Worm (Caenorhabditis elegans) whole organism, late embryonic: ENCODE data around the gene calf-1.
"Not testable (repeated sequence)": the region's sequence is repeated elsewhere in the genome, so short reads cannot be mapped to it uniquely, and the experiment has no call there.

ENCODE experiments used
- F13H6.1 ChIP-seq: sonication (generic microtip); optimal IDR thresholded peaks from 2 replicates; lab custom pipeline; 2016; ENCODE audit warnings: missing genetic modification characterization, missing compliant biosample characterization
- K02D7.2 ChIP-seq: sonication (generic microtip); optimal IDR thresholded peaks from 2 replicates; lab custom pipeline; 2017; ENCODE audit warnings: mild to moderate bottlenecking, missing genetic modification characterization, missing compliant biosample characterization
- ama-1 ChIP-seq: fragments of 150-350 bp; optimal IDR thresholded peaks from 2 replicates; lab custom pipeline; 2014
- ceh-14 ChIP-seq: sonication (generic microtip); optimal IDR thresholded peaks from 2 replicates; lab custom pipeline; 2016; ENCODE audit warnings: missing genotype, missing genetic modification characterization, missing compliant biosample characterization
- ceh-19 ChIP-seq: fragments of 200-800 bp; sonication (Bioruptor generic); optimal IDR thresholded peaks from 2 replicates; lab custom pipeline; 2018; ENCODE audit warnings: mild to moderate bottlenecking, missing genetic modification characterization, missing compliant biosample characterization
- ceh-2 ChIP-seq: sonication (generic microtip); optimal IDR thresholded peaks from 2 replicates; lab custom pipeline; 2016; ENCODE audit warnings: missing genotype, missing genetic modification characterization, missing compliant biosample characterization
- ceh-22 ChIP-seq: sonication (generic microtip); optimal IDR thresholded peaks from 2 replicates; lab custom pipeline; 2017; ENCODE audit warnings: missing biosample characterization, missing genetic modification characterization
- ceh-24 ChIP-seq: sonication (generic microtip); optimal IDR thresholded peaks from 2 replicates; lab custom pipeline; 2016; ENCODE audit warnings: mild to moderate bottlenecking, missing genetic modification characterization, missing compliant biosample characterization
- ceh-31 ChIP-seq: sonication (generic microtip); optimal IDR thresholded peaks from 2 replicates; lab custom pipeline; 2016; ENCODE audit warnings: missing genetic modification characterization, missing compliant biosample characterization
- ceh-34 ChIP-seq: sonication (generic microtip); optimal IDR thresholded peaks from 2 replicates; lab custom pipeline; 2016; ENCODE audit warnings: mild to moderate bottlenecking, missing genetic modification characterization, missing compliant biosample characterization
- ceh-45 ChIP-seq: fragments of 200-800 bp; sonication (Bioruptor generic); IDR thresholded peaks from 2 replicates; pipeline ENCODE4 v1.3.6; 2022; ENCODE audit warnings: missing genetic modification reagents, missing genetic modification characterization, missing compliant biosample characterization
- ceh-6 ChIP-seq: fragments of 200-800 bp; sonication (Bioruptor generic); optimal IDR thresholded peaks from 2 replicates; lab custom pipeline; 2018; ENCODE audit warnings: mild to moderate bottlenecking, missing genetic modification characterization, missing compliant biosample characterization
- ceh-9 ChIP-seq: sonication (generic microtip); optimal IDR thresholded peaks from 2 replicates; lab custom pipeline; 2016; ENCODE audit warnings: mild to moderate bottlenecking, missing genetic modification characterization, inconsistent platforms, missing compliant biosample characterization
- dmd-4 ChIP-seq: sonication (generic microtip); optimal IDR thresholded peaks from 2 replicates; lab custom pipeline; 2016; ENCODE audit warnings: borderline replicate concordance, missing genetic modification characterization, missing compliant biosample characterization
- dve-1 ChIP-seq: sonication (generic microtip); optimal IDR thresholded peaks from 2 replicates; lab custom pipeline; 2017; ENCODE audit warnings: antibody characterized with exemption, mild to moderate bottlenecking, missing genetic modification characterization, missing compliant biosample characterization
- elt-2 ChIP-seq: sonication (generic microtip); optimal IDR thresholded peaks from 2 replicates; lab custom pipeline; 2016; ENCODE audit warnings: missing genetic modification reagents, missing genetic modification characterization, missing compliant biosample characterization
- eyg-1 ChIP-seq: sonication (generic microtip); optimal IDR thresholded peaks from 2 replicates; lab custom pipeline; 2016; ENCODE audit warnings: missing genotype, missing genetic modification characterization, missing compliant biosample characterization
- fkh-10 ChIP-seq: fragments of 150-350 bp; optimal IDR thresholded peaks from 2 replicates; lab custom pipeline; 2014; ENCODE audit warnings: missing biosample characterization, missing genetic modification reagents, missing genetic modification characterization
- fkh-6 ChIP-seq: sonication (generic microtip); optimal IDR thresholded peaks from 2 replicates; lab custom pipeline; 2016; ENCODE audit warnings: missing genetic modification characterization, missing compliant biosample characterization
- hlh-15 ChIP-seq: sonication (generic microtip); optimal IDR thresholded peaks from 2 replicates; lab custom pipeline; 2016; ENCODE audit warnings: missing genetic modification characterization, missing compliant biosample characterization
- hlh-6 ChIP-seq: sonication (generic microtip); optimal IDR thresholded peaks from 2 replicates; lab custom pipeline; 2016; ENCODE audit warnings: missing genotype, missing genetic modification characterization, missing compliant biosample characterization
- hlh-8 ChIP-seq: sonication (generic microtip); optimal IDR thresholded peaks from 2 replicates; lab custom pipeline; 2016; ENCODE audit warnings: missing genotype, missing genetic modification characterization, missing compliant biosample characterization
- lim-6 ChIP-seq: sonication (generic microtip); optimal IDR thresholded peaks from 2 replicates; lab custom pipeline; 2016; ENCODE audit warnings: missing genetic modification characterization, missing compliant biosample characterization
- mec-3 ChIP-seq: sonication (generic microtip); optimal IDR thresholded peaks from 2 replicates; lab custom pipeline; 2016; ENCODE audit warnings: borderline replicate concordance, missing genetic modification characterization, missing compliant biosample characterization
- nfya-1 ChIP-seq: sonication (generic microtip); optimal IDR thresholded peaks from 2 replicates; lab custom pipeline; 2017; ENCODE audit warnings: missing genetic modification characterization, mild to moderate bottlenecking, missing compliant biosample characterization, antibody characterized with exemption, moderate library complexity
- nhr-11 ChIP-seq: fragments of 150-350 bp; optimal IDR thresholded peaks from 2 replicates; lab custom pipeline; 2014; ENCODE audit warnings: missing biosample characterization, missing genetic modification characterization
- npax-4 ChIP-seq: sonication (generic microtip); optimal IDR thresholded peaks from 2 replicates; lab custom pipeline; 2016; ENCODE audit warnings: missing genetic modification characterization, missing compliant biosample characterization
- odd-2 ChIP-seq: sonication (generic microtip); optimal IDR thresholded peaks from 2 replicates; lab custom pipeline; 2017; ENCODE audit warnings: antibody characterized with exemption, mild to moderate bottlenecking, missing genetic modification characterization, missing compliant biosample characterization
- pag-3 ChIP-seq: sonication (generic microtip); optimal IDR thresholded peaks from 2 replicates; lab custom pipeline; 2016; ENCODE audit warnings: missing compliant biosample characterization, missing genetic modification characterization, borderline replicate concordance
- pha-2 ChIP-seq: sonication (generic microtip); optimal IDR thresholded peaks from 2 replicates; lab custom pipeline; 2017; ENCODE audit warnings: mild to moderate bottlenecking, missing genetic modification characterization, missing compliant biosample characterization
- ref-2 ChIP-seq: sonication (generic microtip); optimal IDR thresholded peaks from 2 replicates; lab custom pipeline; 2016; ENCODE audit warnings: missing genetic modification characterization, missing compliant biosample characterization
- sdc-2 ChIP-seq: sonication (generic microtip); optimal IDR thresholded peaks from 2 replicates; lab custom pipeline; 2016; ENCODE audit warnings: missing genotype, missing genetic modification characterization, missing compliant biosample characterization
- sox-4 ChIP-seq: sonication (generic microtip); optimal IDR thresholded peaks from 2 replicates; lab custom pipeline; 2017; ENCODE audit warnings: mild to moderate bottlenecking, missing genetic modification characterization, inconsistent platforms, missing compliant biosample characterization
- syd-9 ChIP-seq: sonication (generic microtip); optimal IDR thresholded peaks from 2 replicates; lab custom pipeline; 2016; ENCODE audit warnings: mild to moderate bottlenecking, missing genetic modification characterization, moderate library complexity, missing compliant biosample characterization
- tbx-2 ChIP-seq: sonication (generic microtip); optimal IDR thresholded peaks from 2 replicates; lab custom pipeline; 2016; ENCODE audit warnings: missing genetic modification characterization, missing compliant biosample characterization
- tbx-7 ChIP-seq: sonication (generic microtip); optimal IDR thresholded peaks from 2 replicates; lab custom pipeline; 2016; ENCODE audit warnings: missing genotype, missing genetic modification characterization, missing compliant biosample characterization
- unc-3 ChIP-seq, 2 experiments: fragments of 200-800 bp in 1 of 2; sonication (Bioruptor generic) in 1 of 2; sonication (generic microtip) in 1 of 2; conservative IDR thresholded peaks in 1 of 2; optimal IDR thresholded peaks in 1 of 2; 2 replicates each; pipeline versions ENCODE4 v1.3.6 to Lab custom; 2016 to 2022; ENCODE audit warnings: missing compliant biosample characterization in 2 of 2, missing genetic modification characterization in 2 of 2, missing genetic modification reagents in 1 of 2
- unc-42 ChIP-seq: sonication (generic microtip); optimal IDR thresholded peaks from 2 replicates; lab custom pipeline; 2016; ENCODE audit warnings: missing genotype, missing genetic modification characterization, missing compliant biosample characterization
- unc-55 ChIP-seq: sonication (generic microtip); optimal IDR thresholded peaks from 2 replicates; lab custom pipeline; 2017; ENCODE audit warnings: missing biosample characterization, missing genetic modification reagents, missing genetic modification characterization
- zip-5 ChIP-seq: sonication (generic microtip); optimal IDR thresholded peaks from 2 replicates; lab custom pipeline; 2016; ENCODE audit warnings: missing genetic modification characterization, missing compliant biosample characterization
- ztf-16 ChIP-seq: sonication (generic microtip); optimal IDR thresholded peaks from 2 replicates; lab custom pipeline; 2017; ENCODE audit warnings: missing genetic modification characterization, missing compliant biosample characterization

Gene calf-1

DNA sequence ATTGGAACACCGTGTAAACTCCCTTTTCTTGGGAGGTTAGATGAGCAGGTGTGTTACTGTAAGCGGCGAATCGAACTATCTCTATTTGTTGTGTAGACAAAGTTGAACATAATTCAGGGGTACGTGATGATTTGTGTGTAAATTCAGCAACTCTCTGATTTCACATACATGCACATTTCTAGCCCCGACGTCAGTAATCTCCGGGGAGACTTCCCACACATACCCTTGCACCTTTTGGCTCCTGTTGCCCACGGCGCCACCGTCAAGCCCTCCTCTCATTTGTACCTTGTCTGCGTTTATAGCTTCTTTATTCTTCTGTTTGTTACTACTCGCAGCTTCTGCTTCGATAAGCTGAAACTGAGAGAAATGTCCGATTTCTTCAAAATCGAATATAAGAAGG, 40.0 kb upstream of the calf-1 start, which contains the start of gene Y38H6C.25:
TSS of gene Y38H6C.25 (plus strand) at position 301 of the 400 bp plus-strand sequence.
- no peak for TF ChIP-seq ceh-24 (tag; lab: Kevin White, UChicago)
- no peak for TF ChIP-seq zip-5 (tag; lab: Kevin White, UChicago)
- no peak for TF ChIP-seq eyg-1 (tag; lab: Kevin White, UChicago)
- TF ChIP-seq tbx-7 (tag; lab: Kevin White, UChicago): no peak
- no peak for TF ChIP-seq ceh-34 (tag; lab: Kevin White, UChicago)
- no peak for TF ChIP-seq K02D7.2 (tag; lab: Kevin White, UChicago)
- no peak for TF ChIP-seq ceh-6 (GFP tag; lab: Kevin White, UChicago)
- TF ChIP-seq mec-3 (tag; lab: Kevin White, UChicago): no peak
- no peak for TF ChIP-seq ceh-9 (tag; lab: Kevin White, UChicago)

DNA sequence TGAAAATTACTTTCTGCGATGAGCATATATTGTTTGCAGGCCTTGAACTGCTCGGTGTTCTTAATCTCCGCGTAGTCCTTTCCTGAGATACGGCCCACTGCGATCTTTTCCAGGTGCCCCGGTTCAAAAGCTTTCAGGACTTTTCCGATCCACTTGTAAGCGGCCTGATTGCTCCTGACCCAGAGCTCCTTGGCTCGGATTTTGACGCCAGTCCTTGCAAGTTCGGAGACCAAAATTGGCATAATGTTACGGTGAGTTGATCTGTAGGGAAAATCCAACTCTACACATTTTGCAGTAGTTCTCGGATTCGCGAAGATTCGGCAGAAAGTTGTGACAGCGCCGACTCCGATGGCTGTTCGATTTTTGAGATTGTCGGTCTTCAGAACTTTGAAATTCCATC, 38.1 kb upstream of the calf-1 start:
- TF ChIP-seq ceh-6 (GFP tag; lab: Kevin White, UChicago) (no peak), mec-3 (tag; lab: Kevin White, UChicago) (no peak), eyg-1 (tag; lab: Kevin White, UChicago) (no peak), nfya-1 (tag; lab: Kevin White, UChicago) (no peak), odd-2 (tag; lab: Kevin White, UChicago) (no peak), hlh-15 (tag; lab: Kevin White, UChicago) (no peak), ceh-31 (no peak), ceh-45 (no peak), lim-6 (tag; lab: Kevin White, UChicago) (no peak), fkh-10 (GFP tag; lab: Kevin White, UChicago) (no peak), hlh-6 (tag; lab: Kevin White, UChicago) (no peak), nhr-11 (tag; lab: Kevin White, UChicago) (no peak), ceh-34 (tag; lab: Kevin White, UChicago) (no peak)

DNA sequence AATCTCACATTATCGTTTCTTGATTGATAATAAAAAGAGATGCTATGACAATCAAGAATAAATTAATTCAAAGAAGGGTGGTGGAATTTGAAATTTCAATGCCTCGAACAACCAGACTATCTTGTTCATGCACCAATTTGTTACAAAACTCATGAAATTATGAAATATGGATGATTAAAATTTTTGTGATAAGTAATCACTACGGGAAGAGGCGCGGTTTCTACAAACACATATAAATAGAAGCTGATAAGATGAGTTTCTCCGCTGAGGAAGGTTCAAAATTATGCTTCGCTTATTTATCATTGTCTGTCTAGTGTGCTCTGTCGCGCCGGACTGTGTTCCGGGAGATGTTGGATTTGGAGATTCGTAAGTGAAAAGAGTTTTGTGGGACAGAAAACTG, 35.6 kb upstream of the calf-1 start:
- TF ChIP-seq npax-4 (tag; lab: Kevin White, UChicago): no peak
- no peak for TF ChIP-seq sdc-2 (tag; lab: Kevin White, UChicago)
- TF ChIP-seq sox-4: no peak
- TF ChIP-seq dmd-4: no peak
- no peak for TF ChIP-seq ceh-34 (tag; lab: Kevin White, UChicago)
- no peak for TF ChIP-seq hlh-8
- TF ChIP-seq ceh-14: no peak
- no peak for TF ChIP-seq syd-9 (tag; lab: Kevin White, UChicago)
- TF ChIP-seq elt-2 (tag; lab: Kevin White, UChicago): no peak
- no peak for TF ChIP-seq tbx-2 (tag; lab: Kevin White, UChicago)
- TF ChIP-seq ceh-24 (tag; lab: Kevin White, UChicago): no peak
- TF ChIP-seq ceh-2 (tag; lab: Kevin White, UChicago): no peak
- TF ChIP-seq unc-42 (tag; lab: Kevin White, UChicago): no peak
- no peak for TF ChIP-seq K02D7.2 (tag; lab: Kevin White, UChicago)

ce11 chrV:20513661-20514060, 34.8 kb upstream of the calf-1 start, which contains the start of gene Y38H6C.8:
Gene Y38H6C.8 (plus strand): TSS chrV:20513961.
- not testable (repeated sequence) for TF ChIP-seq unc-3 (GFP tag; conservative IDR thresholded peaks at IDR 0.05; lab: Robert Waterston, UW); unc-3 (tag; optimal IDR thresholded peaks at IDR 0.05; lab: Kevin White, UChicago); dve-1 (tag; lab: Kevin White, UChicago); pha-2 (tag; lab: Kevin White, UChicago)
- TF ChIP-seq, all 69 proteins: peak for 0; not testable (repeated sequence) for 69

- no peak for TF ChIP-seq sox-4
- no peak for TF ChIP-seq ceh-45
- no peak for TF ChIP-seq ref-2 (tag; lab: Kevin White, UChicago)
- TF ChIP-seq ama-1 (lab: Kevin White, UChicago): no peak
- no peak for TF ChIP-seq ztf-16 (tag; lab: Kevin White, UChicago)
- TF ChIP-seq F13H6.1 (tag; lab: Kevin White, UChicago): no peak
- TF ChIP-seq pag-3 (tag; lab: Kevin White, UChicago): no peak
- no peak for TF ChIP-seq nfya-1 (tag; lab: Kevin White, UChicago)
- TF ChIP-seq ceh-22 (tag; lab: Kevin White, UChicago): no peak
- no peak for TF ChIP-seq tbx-2 (tag; lab: Kevin White, UChicago)
- no peak for TF ChIP-seq fkh-10 (GFP tag; lab: Kevin White, UChicago)
- no peak for TF ChIP-seq unc-3 (GFP tag; conservative IDR thresholded peaks at IDR 0.05; lab: Robert Waterston, UW)
- no peak for TF ChIP-seq unc-3 (tag; optimal IDR thresholded peaks at IDR 0.05; lab: Kevin White, UChicago)
- TF ChIP-seq unc-55: no peak
- TF ChIP-seq elt-2 (tag; lab: Kevin White, UChicago): no peak
- no peak for TF ChIP-seq odd-2 (tag; lab: Kevin White, UChicago)
- TF ChIP-seq lim-6 (tag; lab: Kevin White, UChicago): no peak
- no peak for TF ChIP-seq ceh-19
- no peak for TF ChIP-seq fkh-6 (tag; lab: Kevin White, UChicago)
These were observed 30.5 kb upstream of the calf-1 start for ce11 chrV:20509427-20509826.
